Worm (Caenorhabditis elegans): ENCODE measurements around the gene dct-15.

- TF ChIP-seq hmg-4 (GFP tag; optimal IDR thresholded peaks at IDR 0.05) (no peak), scrt-1 (GFP tag; IDR thresholded peaks at IDR 0.05) (no peak), ets-7 (tag; optimal IDR thresholded peaks at IDR 0.05) (no peak), tbx-11 (GFP tag; IDR thresholded peaks at IDR 0.05) (no peak), sea-1 (GFP tag; conservative IDR thresholded peaks at IDR 0.05) (no peak), ceh-13 (GFP tag; optimal IDR thresholded peaks at IDR 0.05) (no peak), ama-1 (optimal IDR thresholded peaks at IDR 0.05) (no peak), flt-1 (GFP tag; IDR thresholded peaks at IDR 0.05) (no peak)
These were observed 33.0 kb downstream of the dct-15 start, which contains the start of gene sna-2 for ce11 chrIV:9777535-9777934.

Measured in whole organism, early embryonic.